Worm (Caenorhabditis elegans) whole organism, mixed stage, embryonic: Measurements from ENCODE around the gene gldi-4.

Source experiments
- blmp-1 ChIP-seq: fragments of 150-350 bp; optimal IDR thresholded peaks from 2 replicates; lab custom pipeline; 2014; ENCODE audit warnings: missing biosample characterization, missing genetic modification characterization
- ceh-39 ChIP-seq: fragments of 150-350 bp; optimal IDR thresholded peaks from 2 replicates; lab custom pipeline; 2014; ENCODE audit warnings: missing biosample characterization, missing genetic modification characterization
- ceh-43 ChIP-seq: fragments of 200-800 bp; sonication (Bioruptor generic); optimal IDR thresholded peaks from 2 replicates; lab custom pipeline; 2018; ENCODE audit warnings: mild to moderate bottlenecking, missing genetic modification characterization, moderate library complexity, missing compliant biosample characterization
- ceh-83 ChIP-seq: fragments of 200-800 bp; sonication (Bioruptor generic); optimal IDR thresholded peaks from 2 replicates; lab custom pipeline; 2018; ENCODE audit warnings: mild to moderate bottlenecking, missing genetic modification characterization, missing compliant biosample characterization
- ces-1 ChIP-seq: fragments of 150-350 bp; optimal IDR thresholded peaks from 2 replicates; lab custom pipeline; 2014; ENCODE audit warnings: missing biosample characterization, missing genetic modification reagents, missing genetic modification characterization
- drap-1 ChIP-seq: fragments of 200-800 bp; sonication (Bioruptor generic); optimal IDR thresholded peaks from 3 replicates; lab custom pipeline; 2018; ENCODE audit warnings: mild to moderate bottlenecking, missing genetic modification characterization, missing compliant biosample characterization
- elt-1 ChIP-seq: sonication (generic microtip); optimal IDR thresholded peaks from 2 replicates; lab custom pipeline; 2017; ENCODE audit warnings: missing genetic modification characterization, mild to moderate bottlenecking, missing compliant biosample characterization, antibody characterized with exemption, moderate library complexity, borderline replicate concordance; ENCODE audit not compliant: insufficient read depth
- elt-3 ChIP-seq: fragments of 150-350 bp; optimal IDR thresholded peaks from 2 replicates; lab custom pipeline; 2014; ENCODE audit warnings: missing biosample characterization, missing genetic modification characterization
- flh-1 ChIP-seq: fragments of 200-800 bp; sonication (Bioruptor generic); optimal IDR thresholded peaks from 2 replicates; lab custom pipeline; 2018; ENCODE audit warnings: mild to moderate bottlenecking, missing genetic modification characterization, moderate library complexity, missing compliant biosample characterization
- ham-2 ChIP-seq: fragments of 200-800 bp; sonication (Bioruptor generic); optimal IDR thresholded peaks from 2 replicates; lab custom pipeline; 2018; ENCODE audit warnings: mild to moderate bottlenecking, missing genetic modification characterization, missing compliant biosample characterization
- hlh-1 ChIP-seq: fragments of 150-350 bp; optimal IDR thresholded peaks from 2 replicates; lab custom pipeline; 2014; ENCODE audit warnings: missing biosample characterization, missing genetic modification reagents, missing genetic modification characterization
- lin-13 ChIP-seq: fragments of 150-350 bp; optimal IDR thresholded peaks from 2 replicates; lab custom pipeline; 2014; ENCODE audit warnings: missing biosample characterization, missing genetic modification characterization
- lin-32 ChIP-seq: fragments of 200-800 bp; sonication (Bioruptor generic); optimal IDR thresholded peaks from 2 replicates; lab custom pipeline; 2018; ENCODE audit warnings: mild to moderate bottlenecking, missing genetic modification characterization, missing compliant biosample characterization
- lsy-2 ChIP-seq: fragments of 150-350 bp; optimal IDR thresholded peaks from 2 replicates; lab custom pipeline; 2014; ENCODE audit warnings: missing biosample characterization, missing genetic modification characterization
- mab-5 ChIP-seq: fragments of 150-350 bp; optimal IDR thresholded peaks from 2 replicates; lab custom pipeline; 2014; ENCODE audit warnings: missing biosample characterization, missing genetic modification characterization
- mls-2 ChIP-seq: sonication (generic microtip); optimal IDR thresholded peaks from 2 replicates; lab custom pipeline; 2016; ENCODE audit warnings: mild to moderate bottlenecking, missing genetic modification characterization, moderate library complexity, missing compliant biosample characterization
- nhr-12 ChIP-seq: fragments of 150-350 bp; optimal IDR thresholded peaks from 2 replicates; lab custom pipeline; 2014; ENCODE audit warnings: missing biosample characterization, missing genetic modification characterization
- nhr-2 ChIP-seq: fragments of 150-350 bp; optimal IDR thresholded peaks from 2 replicates; lab custom pipeline; 2014; ENCODE audit warnings: missing biosample characterization, missing genetic modification characterization
- nhr-237 ChIP-seq: fragments of 150-350 bp; optimal IDR thresholded peaks from 2 replicates; lab custom pipeline; 2014; ENCODE audit warnings: missing biosample characterization, missing genetic modification characterization
- nhr-28 ChIP-seq: fragments of 150-350 bp; optimal IDR thresholded peaks from 2 replicates; lab custom pipeline; 2014; ENCODE audit warnings: missing biosample characterization, missing genetic modification characterization
- nhr-76 ChIP-seq: sonication (generic microtip); optimal IDR thresholded peaks from 2 replicates; lab custom pipeline; 2017; ENCODE audit warnings: missing biosample characterization, missing genetic modification characterization
- pha-4 ChIP-seq: fragments of 150-350 bp; optimal IDR thresholded peaks from 2 replicates; lab custom pipeline; 2018; ENCODE audit warnings: missing biosample characterization, missing genetic modification reagents, missing genetic modification characterization
- sem-2 ChIP-seq: fragments of 200-800 bp; sonication (Bioruptor generic); optimal IDR thresholded peaks from 2 replicates; lab custom pipeline; 2018; ENCODE audit warnings: mild to moderate bottlenecking, missing genetic modification characterization, missing compliant biosample characterization
- snpc-4 ChIP-seq: fragments of 150-350 bp; optimal IDR thresholded peaks from 2 replicates; lab custom pipeline; 2014; ENCODE audit warnings: missing biosample characterization, missing genetic modification characterization
- tbx-8 ChIP-seq: fragments of 200-800 bp; sonication (Bioruptor generic); optimal IDR thresholded peaks from 2 replicates; lab custom pipeline; 2018; ENCODE audit warnings: mild to moderate bottlenecking, missing genetic modification characterization, moderate library complexity, missing compliant biosample characterization
- unc-120 ChIP-seq: sonication (generic microtip); optimal IDR thresholded peaks from 2 replicates; lab custom pipeline; 2017; ENCODE audit warnings: missing genetic modification characterization, missing compliant biosample characterization; ENCODE audit not compliant: poor library complexity, severe bottlenecking
- unc-39 ChIP-seq: fragments of 150-350 bp; optimal IDR thresholded peaks from 2 replicates; lab custom pipeline; 2014; ENCODE audit warnings: missing biosample characterization, missing genetic modification characterization
- unc-62 ChIP-seq: fragments of 150-350 bp; optimal IDR thresholded peaks from 2 replicates; lab custom pipeline; 2014; ENCODE audit warnings: missing biosample characterization, missing genetic modification reagents, missing genetic modification characterization
- zip-8 ChIP-seq: fragments of 150-350 bp; optimal IDR thresholded peaks from 2 replicates; lab custom pipeline; 2014; ENCODE audit warnings: missing biosample characterization, missing genetic modification characterization

The gldi-4 gene

DNA sequence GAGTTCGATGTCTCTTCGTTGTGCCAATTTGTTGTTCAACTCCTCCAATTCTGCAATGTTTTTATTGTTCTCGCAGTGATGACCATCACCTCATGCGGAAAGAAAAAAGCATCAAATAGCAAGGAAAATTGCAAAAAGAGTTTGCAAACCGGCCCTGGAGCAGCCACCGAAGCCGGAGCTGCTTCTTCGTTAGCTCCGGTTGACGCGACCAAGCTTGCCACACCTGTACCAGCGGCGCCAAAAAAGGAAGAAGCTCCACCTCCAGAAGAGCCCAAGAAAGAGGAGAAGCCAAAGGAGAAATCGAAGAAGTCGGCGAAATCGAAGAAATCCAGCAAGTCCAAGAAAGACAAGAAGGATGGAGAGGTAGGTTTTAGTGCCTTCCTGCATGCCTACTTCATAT lies 7.2 kb upstream of the gldi-4 start:
- TF ChIP-seq ceh-39 (tag; lab: Kevin White, UChicago) (no peak), mab-5 (tag; lab: Kevin White, UChicago) (no peak), elt-3 (tag; lab: Kevin White, UChicago) (no peak), unc-62 (GFP tag; lab: Kevin White, UChicago) (no peak), lin-32 (GFP tag; lab: Kevin White, UChicago) (no peak), nhr-28 (no peak), drap-1 (GFP tag; lab: Kevin White, UChicago) (no peak), lsy-2 (tag; lab: Kevin White, UChicago) (no peak), lin-13 (tag; lab: Kevin White, UChicago) (no peak), ham-2 (GFP tag; lab: Kevin White, UChicago) (no peak)

DNA sequence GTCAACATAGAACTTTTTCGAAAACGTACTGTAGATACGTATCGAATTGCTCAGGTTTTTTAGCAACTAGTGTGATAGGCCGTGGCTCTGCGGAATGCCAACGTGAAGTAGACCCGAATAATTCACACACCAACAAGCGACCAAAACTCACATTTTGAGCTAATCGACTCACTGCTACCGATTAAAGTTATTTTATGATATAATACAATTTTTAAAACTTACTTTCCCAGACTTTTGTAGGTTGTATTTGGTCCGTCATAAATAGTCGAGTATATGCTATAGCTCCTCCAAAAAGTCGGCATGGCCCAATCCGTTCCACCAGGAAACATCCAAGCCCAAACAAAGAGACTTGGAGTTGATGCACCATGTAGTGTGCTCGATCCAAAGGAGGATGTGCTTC lies 6.6 kb upstream of the gldi-4 start, which contains the start of gene C25A8.1:
Gene C25A8.1, plus strand, starts transcription at position 301 of the 400 bp plus-strand sequence.
- TF ChIP-seq sem-2 (GFP tag; lab: Kevin White, UChicago) (no peak), lsy-2 (tag; lab: Kevin White, UChicago) (no peak), snpc-4 (tag; lab: Kevin White, UChicago) (no peak), unc-120 (tag; lab: Kevin White, UChicago) (no peak)

DNA sequence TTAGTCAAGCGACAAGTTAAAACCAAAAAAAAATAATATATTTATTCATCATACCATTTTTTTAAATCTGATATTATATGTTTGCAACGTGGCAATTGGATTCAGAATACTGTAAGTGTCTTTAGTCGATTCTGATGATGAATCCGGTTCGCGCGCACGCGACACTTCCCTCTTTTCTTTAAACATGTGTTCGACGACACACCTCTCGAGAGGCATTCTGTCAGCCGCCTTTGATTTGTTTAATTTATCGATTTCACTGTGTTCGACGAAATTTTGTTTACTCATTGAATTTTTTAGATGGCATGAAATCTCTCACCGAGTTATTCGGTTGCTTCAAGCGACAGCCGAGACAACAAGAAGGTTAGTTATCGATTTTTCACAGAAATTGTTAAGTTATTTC lies 5.7 kb upstream of the gldi-4 start, which contains the start of gene trxr-1:
Gene trxr-1, plus strand, starts transcription at position 227 of the 400 bp plus-strand sequence.
- no peak for TF ChIP-seq elt-3 (tag; lab: Kevin White, UChicago)
- no peak for TF ChIP-seq ceh-83 (GFP tag; lab: Kevin White, UChicago)
- TF ChIP-seq nhr-12: no peak
- no peak for TF ChIP-seq sem-2 (GFP tag; lab: Kevin White, UChicago)
- TF ChIP-seq nhr-2 (tag; lab: Kevin White, UChicago): no peak
- TF ChIP-seq lin-13 (tag; lab: Kevin White, UChicago): no peak
- no peak for TF ChIP-seq blmp-1 (tag; lab: Kevin White, UChicago)
- TF ChIP-seq hlh-1 (tag; lab: Kevin White, UChicago): peak; percentile 12
- TF ChIP-seq unc-39 (tag; lab: Kevin White, UChicago): no peak

DNA sequence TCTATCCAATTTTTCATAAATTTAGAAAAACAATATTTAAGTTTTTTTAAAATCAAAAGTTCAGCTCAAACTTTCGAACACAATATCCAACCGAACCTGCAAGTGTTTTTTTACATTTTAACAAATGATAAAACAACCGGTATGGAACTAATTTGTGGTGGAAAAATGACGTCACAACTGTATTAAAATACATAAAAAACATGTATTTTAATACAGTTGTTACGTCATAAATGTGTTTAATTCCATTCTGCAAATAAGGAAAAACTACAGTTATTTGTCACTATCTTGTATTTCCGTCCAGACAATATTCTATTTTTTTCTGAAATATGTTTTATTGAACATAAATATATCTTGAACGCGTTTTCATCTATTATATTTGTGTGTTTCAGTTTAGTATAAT lies 5.2 kb upstream of the gldi-4 start:
- TF ChIP-seq lsy-2 (tag; lab: Kevin White, UChicago) (no peak), tbx-8 (GFP tag; lab: Kevin White, UChicago) (no peak), sem-2 (GFP tag; lab: Kevin White, UChicago) (no peak), mls-2 (no peak), zip-8 (tag; lab: Kevin White, UChicago) (peak; percentile 99), ham-2 (GFP tag; lab: Kevin White, UChicago) (no peak), nhr-2 (tag; lab: Kevin White, UChicago) (no peak), blmp-1 (tag; lab: Kevin White, UChicago) (no peak)

DNA sequence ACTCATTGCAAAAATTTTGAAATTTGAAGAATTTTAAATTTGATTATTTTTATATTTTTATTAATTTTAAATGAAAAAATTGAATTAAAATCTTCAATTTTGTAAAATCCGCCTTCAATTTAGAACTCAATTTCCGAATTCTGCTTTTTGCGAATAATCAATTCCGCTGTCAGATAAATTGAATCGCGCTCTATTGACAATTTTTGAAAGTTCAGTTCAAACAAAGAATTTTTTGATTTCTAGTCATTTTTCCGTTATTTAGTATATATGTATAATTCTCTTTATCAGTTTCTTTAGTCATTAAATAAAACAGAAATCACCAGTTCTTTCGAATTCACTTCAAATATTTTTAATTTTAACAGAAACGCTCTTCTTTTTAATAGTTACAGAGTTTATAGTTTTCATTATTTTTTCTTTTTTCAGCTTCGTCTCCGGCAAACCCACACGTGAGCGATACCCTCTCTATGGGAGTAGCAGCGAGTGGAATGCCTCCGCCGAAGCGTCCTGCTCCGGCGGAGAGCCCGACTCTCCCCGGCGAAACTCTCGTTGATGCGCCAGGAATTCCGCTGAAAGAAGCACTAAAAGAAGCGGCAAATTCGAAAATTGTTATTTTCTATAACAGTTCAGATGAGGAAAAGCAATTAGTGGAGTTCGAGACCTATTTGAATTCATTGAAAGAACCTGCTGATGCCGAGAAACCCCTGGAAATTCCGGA lies 4.5 kb upstream of the gldi-4 start:
- TF ChIP-seq mls-2: no peak
- TF ChIP-seq ceh-43 (GFP tag; lab: Kevin White, UChicago): no peak

DNA sequence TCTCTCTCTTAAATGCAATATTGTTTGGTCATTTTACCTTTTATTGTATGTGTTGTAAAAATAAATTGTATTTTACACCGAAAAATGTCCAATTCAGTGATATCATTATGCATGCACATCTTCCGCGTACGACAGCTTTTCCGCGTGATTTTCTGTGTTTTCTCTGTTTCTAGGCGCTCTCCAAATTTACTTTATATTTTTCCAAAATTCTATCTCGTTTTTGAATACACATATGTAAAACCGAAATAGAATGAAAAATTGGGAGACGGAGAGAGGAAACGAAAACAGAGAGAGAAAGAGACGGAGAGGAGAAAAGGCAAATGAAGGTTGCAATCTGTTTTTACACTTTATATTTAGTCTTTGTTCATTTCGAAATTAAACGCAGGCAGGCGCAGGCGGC lies 922 bp upstream of the gldi-4 start:
- TF ChIP-seq unc-62 (GFP tag; lab: Kevin White, UChicago) (peak; percentile 48), unc-120 (tag; lab: Kevin White, UChicago) (peak; percentile 13), ces-1 (GFP tag; lab: Kevin White, UChicago) (peak; percentile 80), elt-1 (no peak), lsy-2 (tag; lab: Kevin White, UChicago) (peak; percentile 22), nhr-237 (tag; lab: Kevin White, UChicago) (peak; percentile 62)
- TF ChIP-seq, all 35 proteins: peak for 5

DNA sequence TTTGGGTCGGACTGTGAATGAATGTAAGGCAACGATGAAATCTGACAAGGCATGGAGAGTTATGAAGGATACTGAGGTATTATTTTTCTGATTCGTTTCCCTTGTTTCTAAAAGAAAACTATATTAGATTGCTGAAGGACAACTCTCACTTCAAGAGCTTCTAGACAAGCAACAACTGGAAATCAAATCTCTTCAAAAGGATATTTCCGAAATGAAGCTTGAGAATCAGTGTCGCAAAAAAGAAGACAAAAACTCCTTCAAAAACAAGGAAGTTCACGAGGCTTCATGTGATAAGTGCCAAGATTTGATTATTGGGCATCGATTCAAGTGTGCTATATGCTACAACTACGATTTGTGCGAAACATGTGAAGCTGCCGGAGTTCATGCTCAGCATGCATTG lies 1.2 kb downstream of the gldi-4 start:
- TF ChIP-seq flh-1 (GFP tag; lab: Kevin White, UChicago): no peak
- no peak for TF ChIP-seq unc-120 (tag; lab: Kevin White, UChicago)
- no peak for TF ChIP-seq ceh-43 (GFP tag; lab: Kevin White, UChicago)
- TF ChIP-seq nhr-76 (tag; lab: Kevin White, UChicago): no peak
- TF ChIP-seq mls-2: no peak
- no peak for TF ChIP-seq ces-1 (GFP tag; lab: Kevin White, UChicago)
- TF ChIP-seq nhr-237 (tag; lab: Kevin White, UChicago): no peak
- no peak for TF ChIP-seq mab-5 (tag; lab: Kevin White, UChicago)
- TF ChIP-seq pha-4 (tag; lab: Kevin White, UChicago): no peak
- no peak for TF ChIP-seq elt-1
- no peak for TF ChIP-seq snpc-4 (tag; lab: Kevin White, UChicago)
